Worm (Caenorhabditis elegans) whole organism, L1 larva: ENCODE measurements around the gene F43C11.10.
A peak's percentile ranks its signal among the peaks of the same experiment; 100 is the strongest.

Experiments used
- C04F5.9 ChIP-seq: sonication (generic microtip); optimal IDR thresholded peaks from 2 replicates; lab custom pipeline; 2016; ENCODE audit warnings: missing genetic modification characterization, missing compliant biosample characterization
- C34B4.2 ChIP-seq: sonication (generic microtip); optimal IDR thresholded peaks from 2 replicates; lab custom pipeline; 2017; ENCODE audit warnings: mild to moderate bottlenecking, missing genetic modification characterization, missing compliant biosample characterization
- F16B12.6 ChIP-seq: fragments of 150-350 bp; optimal IDR thresholded peaks from 2 replicates; lab custom pipeline; 2014; ENCODE audit warnings: missing biosample characterization, missing genetic modification characterization
- alr-1 ChIP-seq: fragments of 200-800 bp; sonication (Bioruptor generic); optimal IDR thresholded peaks from 2 replicates; lab custom pipeline; 2018; ENCODE audit warnings: borderline replicate concordance, mild to moderate bottlenecking, missing genetic modification characterization, missing compliant biosample characterization
- blmp-1 ChIP-seq: fragments of 150-350 bp; optimal IDR thresholded peaks from 2 replicates; lab custom pipeline; 2014; ENCODE audit warnings: missing biosample characterization, missing genetic modification characterization
- ceh-63 ChIP-seq: fragments of 200-800 bp; sonication (Bioruptor generic); optimal IDR thresholded peaks from 2 replicates; lab custom pipeline; 2018; ENCODE audit warnings: mild to moderate bottlenecking, missing genetic modification characterization, missing compliant biosample characterization
- ceh-90 ChIP-seq: sonication (generic microtip); optimal IDR thresholded peaks from 2 replicates; lab custom pipeline; 2016; ENCODE audit warnings: missing genetic modification characterization, missing compliant biosample characterization
- dsc-1 ChIP-seq: sonication (generic microtip); optimal IDR thresholded peaks from 2 replicates; lab custom pipeline; 2016; ENCODE audit warnings: mild to moderate bottlenecking, missing genetic modification characterization, missing compliant biosample characterization
- efl-1 ChIP-seq, 4 experiments: fragments of 150-350 bp; optimal IDR thresholded peaks in 3 of 4; peaks in 1 of 4; 1 replicate in 1 of 4; 2 replicates in 3 of 4; lab custom pipeline; 2014; ENCODE audit warnings: missing biosample characterization in 2 of 4, missing genetic modification characterization in 2 of 4, missing genetic modification reagents in 2 of 4
- egl-13 ChIP-seq: sonication (generic microtip); optimal IDR thresholded peaks from 2 replicates; lab custom pipeline; 2016; ENCODE audit warnings: missing genotype, missing genetic modification reagents, missing genetic modification characterization, missing compliant biosample characterization
- elt-2 ChIP-seq: sonication (generic microtip); optimal IDR thresholded peaks from 2 replicates; lab custom pipeline; 2016; ENCODE audit warnings: missing genetic modification characterization, mild to moderate bottlenecking, inconsistent platforms, missing compliant biosample characterization, missing genetic modification reagents
- elt-3 ChIP-seq, 6 experiments: fragments of 150-350 bp in 1 of 6; sonication (generic microtip); optimal IDR thresholded peaks; 2 replicates each; lab custom pipeline; 2017 to 2018; ENCODE audit warnings: missing biosample characterization in 6 of 6, missing genetic modification characterization in 6 of 6, inconsistent platforms in 1 of 6
- fkh-10 ChIP-seq: sonication (generic microtip); optimal IDR thresholded peaks from 2 replicates; lab custom pipeline; 2017; ENCODE audit warnings: missing biosample characterization, missing genetic modification reagents, missing genetic modification characterization
- fkh-4 ChIP-seq: sonication (generic microtip); optimal IDR thresholded peaks from 2 replicates; lab custom pipeline; 2016; ENCODE audit warnings: missing compliant biosample characterization, missing genetic modification characterization, borderline replicate concordance
- fkh-8 ChIP-seq: sonication (generic microtip); optimal IDR thresholded peaks from 2 replicates; lab custom pipeline; 2016; ENCODE audit warnings: mild to moderate bottlenecking, missing genetic modification characterization, missing compliant biosample characterization
- fos-1 ChIP-seq: fragments of 150-350 bp; optimal IDR thresholded peaks from 2 replicates; lab custom pipeline; 2014; ENCODE audit warnings: missing biosample characterization, missing genetic modification characterization
- grh-1 ChIP-seq: fragments of 200-800 bp; sonication (Bioruptor generic); IDR thresholded peaks from 2 replicates; pipeline ENCODE4 v1.3.6; 2022; ENCODE audit warnings: missing genetic modification reagents, missing genetic modification characterization, missing compliant biosample characterization
- hlh-17 ChIP-seq: fragments of 200-800 bp; sonication (Bioruptor generic); optimal IDR thresholded peaks from 2 replicates; lab custom pipeline; 2018; ENCODE audit warnings: missing genetic modification characterization, mild to moderate bottlenecking, missing compliant biosample characterization, moderate library complexity, borderline replicate concordance
- hlh-4 ChIP-seq: sonication (generic microtip); optimal IDR thresholded peaks from 2 replicates; lab custom pipeline; 2016; ENCODE audit warnings: mild to moderate bottlenecking, missing genetic modification characterization, missing compliant biosample characterization
- lin-14 ChIP-seq: fragments of 200-800 bp; sonication (Bioruptor generic); optimal IDR thresholded peaks from 2 replicates; lab custom pipeline; 2018; ENCODE audit warnings: mild to moderate bottlenecking, missing genetic modification characterization, moderate library complexity, missing compliant biosample characterization
- lin-35 ChIP-seq, 2 experiments: fragments of 150-350 bp; optimal IDR thresholded peaks; 2 replicates each; lab custom pipeline; 2014; ENCODE audit warnings: missing biosample characterization in 2 of 2, missing genetic modification characterization in 2 of 2, missing genetic modification reagents in 2 of 2
- mab-9 ChIP-seq: fragments of 200-800 bp; sonication (Bioruptor generic); IDR thresholded peaks from 2 replicates; pipeline ENCODE4 v1.3.6; 2022; ENCODE audit warnings: missing genetic modification reagents, missing genetic modification characterization, missing compliant biosample characterization
- mef-2 ChIP-seq: fragments of 150-350 bp; optimal IDR thresholded peaks from 2 replicates; lab custom pipeline; 2014; ENCODE audit warnings: missing biosample characterization, missing genetic modification characterization
- mep-1 ChIP-seq: fragments of 150-350 bp; optimal IDR thresholded peaks from 2 replicates; lab custom pipeline; 2014; ENCODE audit warnings: missing biosample characterization, missing genetic modification characterization
- nhr-12 ChIP-seq: sonication (generic microtip); optimal IDR thresholded peaks from 2 replicates; lab custom pipeline; 2017; ENCODE audit warnings: missing biosample characterization, missing genetic modification characterization
- nhr-19 ChIP-seq: fragments of 200-800 bp; sonication (Bioruptor generic); conservative IDR thresholded peaks from 2 replicates; pipeline ENCODE4 v1.3.6; 2022; ENCODE audit warnings: missing genetic modification characterization, missing compliant biosample characterization
- nhr-28 ChIP-seq: fragments of 150-350 bp; optimal IDR thresholded peaks from 2 replicates; lab custom pipeline; 2014; ENCODE audit warnings: missing biosample characterization, missing genetic modification characterization
- nhr-76 ChIP-seq: sonication (generic microtip); optimal IDR thresholded peaks from 2 replicates; lab custom pipeline; 2017; ENCODE audit warnings: missing biosample characterization, missing genetic modification characterization
- nhr-77 ChIP-seq: fragments of 150-350 bp; optimal IDR thresholded peaks from 2 replicates; lab custom pipeline; 2014; ENCODE audit warnings: missing biosample characterization, missing genetic modification characterization
- nhr-84 ChIP-seq: sonication (generic microtip); optimal IDR thresholded peaks from 2 replicates; lab custom pipeline; 2017; ENCODE audit warnings: missing biosample characterization, missing genetic modification characterization
- nhr-90 ChIP-seq: sonication (generic microtip); optimal IDR thresholded peaks from 2 replicates; lab custom pipeline; 2016; ENCODE audit warnings: mild to moderate bottlenecking, missing genetic modification characterization, missing compliant biosample characterization; ENCODE audit not compliant: poor library complexity
- pax-3 ChIP-seq: fragments of 200-800 bp; sonication (Bioruptor generic); optimal IDR thresholded peaks from 2 replicates; lab custom pipeline; 2018; ENCODE audit warnings: mild to moderate bottlenecking, missing genetic modification characterization, moderate library complexity, missing compliant biosample characterization
- pqm-1 ChIP-seq: sonication (generic microtip); optimal IDR thresholded peaks from 3 replicates; lab custom pipeline; 2017; ENCODE audit warnings: missing biosample characterization, missing genetic modification characterization
- rnt-1 ChIP-seq: sonication (generic microtip); optimal IDR thresholded peaks from 2 replicates; lab custom pipeline; 2016; ENCODE audit warnings: mild to moderate bottlenecking, missing genetic modification characterization, moderate library complexity, missing compliant biosample characterization
- skn-1 ChIP-seq: fragments of 150-350 bp; optimal IDR thresholded peaks from 2 replicates; lab custom pipeline; 2014; ENCODE audit warnings: missing biosample characterization, missing genetic modification characterization
- swsn-7 ChIP-seq: sonication (generic microtip); optimal IDR thresholded peaks from 2 replicates; lab custom pipeline; 2016; ENCODE audit warnings: missing genetic modification characterization, missing compliant biosample characterization
- tlp-1 ChIP-seq: fragments of 150-350 bp; optimal IDR thresholded peaks from 2 replicates; lab custom pipeline; 2014; ENCODE audit warnings: missing biosample characterization, missing genetic modification characterization
- unc-30 ChIP-seq: sonication (generic microtip); optimal IDR thresholded peaks from 2 replicates; lab custom pipeline; 2017; ENCODE audit warnings: missing biosample characterization, missing genetic modification characterization
- unc-86 ChIP-seq: sonication (generic microtip); optimal IDR thresholded peaks from 2 replicates; lab custom pipeline; 2016; ENCODE audit warnings: missing genetic modification characterization, missing compliant biosample characterization
- unc-98 ChIP-seq: fragments of 200-800 bp; sonication (Bioruptor generic); IDR thresholded peaks from 2 replicates; pipeline ENCODE4 v1.3.6; 2022; ENCODE audit warnings: missing genetic modification characterization, missing compliant biosample characterization
- vab-15 ChIP-seq: sonication (generic microtip); optimal IDR thresholded peaks from 2 replicates; lab custom pipeline; 2017; ENCODE audit warnings: missing genotype, mild to moderate bottlenecking, missing genetic modification characterization, missing compliant biosample characterization
- zag-1 ChIP-seq: fragments of 150-350 bp; optimal IDR thresholded peaks from 2 replicates; lab custom pipeline; 2014; ENCODE audit warnings: missing biosample characterization, missing genetic modification characterization
- zip-4 ChIP-seq: fragments of 200-800 bp; sonication (Bioruptor generic); optimal IDR thresholded peaks from 2 replicates; lab custom pipeline; 2018; ENCODE audit warnings: mild to moderate bottlenecking, missing genetic modification characterization, moderate library complexity, missing compliant biosample characterization
- ztf-11 ChIP-seq, 2 experiments: sonication (generic microtip); optimal IDR thresholded peaks; 2 replicates each; lab custom pipeline; 2016 to 2017; ENCODE audit warnings: missing genetic modification characterization in 2 of 2, missing biosample characterization in 1 of 2, missing compliant biosample characterization in 1 of 2
- ztf-4 ChIP-seq: fragments of 150-350 bp; optimal IDR thresholded peaks from 2 replicates; lab custom pipeline; 2014; ENCODE audit warnings: missing biosample characterization, missing genetic modification characterization

F43C11.10 gene

DNA sequence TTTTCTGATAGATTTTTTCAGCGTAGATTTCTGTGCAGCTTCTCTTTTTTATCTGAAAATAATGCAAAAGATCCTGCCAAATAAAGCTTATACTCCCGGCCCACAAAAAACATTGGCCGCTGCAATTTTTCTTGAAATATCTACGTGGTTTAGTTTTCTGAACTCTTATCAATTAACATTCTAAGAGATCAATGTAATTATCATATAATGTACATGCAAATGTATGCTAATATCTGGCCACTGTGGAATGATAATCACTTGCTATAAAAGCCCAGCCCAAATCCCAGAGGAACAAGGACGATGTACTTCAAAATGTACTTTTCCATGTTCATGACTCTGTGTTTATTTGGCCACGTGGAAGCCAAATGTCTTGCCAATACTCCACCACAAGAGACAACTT, 2.0 kb upstream of the F43C11.10 start, which contains the start of gene F43C11.2:
TSS of gene F43C11.2 (plus strand) at position 301 of the 400 bp plus-strand sequence.
- no peak for TF ChIP-seq nhr-28
- TF ChIP-seq alr-1 (tag; lab: Kevin White, UChicago): no peak
- TF ChIP-seq elt-3 (tag; optimal IDR thresholded peaks at IDR 0.05; lab: Kevin White, UChicago): no peak
- no peak for TF ChIP-seq ztf-4 (tag; lab: Kevin White, UChicago)

DNA sequence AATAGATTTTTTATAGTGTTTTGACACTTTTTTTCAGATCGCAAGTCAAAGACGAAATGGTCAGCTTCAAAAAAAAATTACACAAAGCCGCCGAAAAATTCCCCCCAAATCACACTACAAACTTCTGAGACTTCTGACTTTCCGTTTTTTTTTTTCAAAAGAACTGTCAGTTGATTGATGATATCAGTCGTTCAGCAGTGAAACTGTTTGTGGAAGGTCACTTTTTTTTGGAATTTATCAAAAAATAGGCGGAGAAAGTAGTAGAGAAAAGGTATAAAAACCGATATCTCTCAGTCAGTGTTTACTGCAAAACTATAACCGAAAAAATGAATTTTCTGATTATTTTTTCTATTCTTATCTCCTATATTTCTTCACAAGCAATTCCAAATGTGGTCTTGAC, 566 bp upstream of the F43C11.10 start, which contains the start of gene F43C11.3:
TSS of gene F43C11.3 (plus strand) at position 301 of the 400 bp plus-strand sequence.
- TF ChIP-seq efl-1 (optimal IDR thresholded peaks at IDR 0.05; lab: Kevin White, UChicago) (no peak), efl-1 (GFP tag; optimal IDR thresholded peaks at IDR 0.05 in 1 of 2; lab: Kevin White, UChicago) (no peak), fkh-10 (GFP tag; lab: Kevin White, UChicago) (no peak), nhr-12 (tag; lab: Kevin White, UChicago) (no peak), C04F5.9 (no peak), vab-15 (tag; lab: Kevin White, UChicago) (no peak), unc-86 (no peak), ceh-90 (tag; lab: Kevin White, UChicago) (no peak), F16B12.6 (tag; lab: Kevin White, UChicago) (no peak), pax-3 (tag; lab: Kevin White, UChicago) (no peak)

DNA sequence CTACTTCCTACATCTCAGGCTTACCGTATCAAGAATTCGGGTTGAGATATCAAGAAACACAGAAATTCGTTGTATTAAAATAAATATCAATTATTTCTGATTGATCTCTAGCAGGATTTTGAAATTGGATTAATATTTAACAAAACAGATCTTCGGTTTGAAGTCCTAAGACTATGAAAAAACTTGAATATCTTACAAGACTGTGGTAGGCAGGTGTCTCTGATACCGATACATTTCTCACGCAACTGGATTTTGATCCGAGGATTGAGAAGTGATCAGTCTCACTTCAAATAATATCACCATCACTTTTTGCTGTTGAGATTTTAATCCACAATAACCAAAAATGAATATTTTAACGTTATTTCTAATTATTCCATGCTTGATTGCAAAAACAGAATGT, 5.8 kb downstream of the F43C11.10 start, which contains the start of gene F43C11.4:
TSS of gene F43C11.4 (plus strand) at position 301 of the 400 bp plus-strand sequence.
- TF ChIP-seq ceh-90 (tag; lab: Kevin White, UChicago) (no peak), nhr-19 (no peak), lin-35 (GFP tag; optimal IDR thresholded peaks at IDR 0.05; lab: Kevin White, UChicago) (no peak), mab-9 (GFP tag; lab: Robert Waterston, UW) (no peak), pax-3 (tag; lab: Kevin White, UChicago) (no peak), skn-1 (tag; lab: Kevin White, UChicago) (no peak), F16B12.6 (tag; lab: Kevin White, UChicago) (no peak), C34B4.2 (tag; lab: Kevin White, UChicago) (no peak), vab-15 (tag; lab: Kevin White, UChicago) (no peak), nhr-84 (tag; lab: Kevin White, UChicago) (no peak)

- TF ChIP-seq hlh-17 (GFP tag; lab: Kevin White, UChicago): no peak
- TF ChIP-seq ztf-11 (tag; optimal IDR thresholded peaks at IDR 0.05; lab: Kevin White, UChicago): no peak
- no peak for TF ChIP-seq C34B4.2 (tag; lab: Kevin White, UChicago)
- TF ChIP-seq efl-1 (optimal IDR thresholded peaks at IDR 0.05; lab: Kevin White, UChicago): peak; percentile 55 to 63
- peak; percentile 58 to 95 for TF ChIP-seq efl-1 (GFP tag; optimal IDR thresholded peaks at IDR 0.05 in 1 of 2; lab: Kevin White, UChicago)
- TF ChIP-seq mab-9 (GFP tag; lab: Robert Waterston, UW): no peak
- TF ChIP-seq fos-1 (tag; lab: Kevin White, UChicago): no peak
- TF ChIP-seq vab-15 (tag; lab: Kevin White, UChicago): no peak
- no peak for TF ChIP-seq fkh-4 (tag; lab: Kevin White, UChicago)
- no peak for TF ChIP-seq zip-4 (GFP tag; lab: Kevin White, UChicago)
- no peak for TF ChIP-seq mep-1 (tag; lab: Kevin White, UChicago)
- peak; percentile 49 to 77 for TF ChIP-seq lin-35 (GFP tag; optimal IDR thresholded peaks at IDR 0.05; lab: Kevin White, UChicago)
- TF ChIP-seq unc-30 (tag; lab: Kevin White, UChicago): no peak
- no peak for TF ChIP-seq unc-98
- TF ChIP-seq ceh-63: no peak
- no peak for TF ChIP-seq egl-13 (tag; lab: Kevin White, UChicago)
- no peak for TF ChIP-seq grh-1
- no peak for TF ChIP-seq nhr-90 (tag; lab: Kevin White, UChicago)
- no peak for TF ChIP-seq lin-14 (GFP tag; lab: Kevin White, UChicago)
- TF ChIP-seq hlh-4 (tag; lab: Kevin White, UChicago): no peak
- no peak for TF ChIP-seq nhr-84 (tag; lab: Kevin White, UChicago)
- TF ChIP-seq elt-2 (tag; lab: Kevin White, UChicago): no peak
- no peak for TF ChIP-seq dsc-1 (tag; lab: Kevin White, UChicago)
- no peak for TF ChIP-seq zag-1
- no peak for TF ChIP-seq nhr-77 (tag; lab: Kevin White, UChicago)
- TF ChIP-seq fkh-8 (tag; lab: Kevin White, UChicago): no peak
- no peak for TF ChIP-seq pqm-1 (tag; lab: Kevin White, UChicago)
- no peak for TF ChIP-seq blmp-1 (tag; lab: Kevin White, UChicago)
- TF ChIP-seq nhr-76: no peak
- TF ChIP-seq tlp-1 (tag; lab: Kevin White, UChicago): no peak
- TF ChIP-seq mef-2 (tag; lab: Kevin White, UChicago): no peak
- peak; percentile 7 for TF ChIP-seq swsn-7 (tag; lab: Kevin White, UChicago)
- peak; percentile 81 for TF ChIP-seq rnt-1
Measured at ce11 chrII:2342004-2342479, 10.4 kb downstream of the F43C11.10 start, which contains the start of gene F43C11.6. Gene F43C11.6 (plus strand): TSS chrII:2342429.
